Worm (Caenorhabditis elegans): ENCODE data around the gene C06E2.9.
A peak's percentile ranks its signal among the peaks of the same experiment; 100 is the strongest.

- TF ChIP-seq flt-1 (GFP tag; IDR thresholded peaks at IDR 0.05) (peak; percentile 42; the same call in 1 of the 2 replicates), hmg-4 (GFP tag; optimal IDR thresholded peaks at IDR 0.05) (peak; percentile 58), ama-1 (optimal IDR thresholded peaks at IDR 0.05) (no peak), hnd-1 (tag; optimal IDR thresholded peaks at IDR 0.05) (no peak), sea-1 (GFP tag; conservative IDR thresholded peaks at IDR 0.05) (no peak), tbx-37 (GFP tag; conservative IDR thresholded peaks at IDR 0.05) (no peak), hmbx-1 (tag; optimal IDR thresholded peaks at IDR 0.05) (no peak), B0310.2 (tag; optimal IDR thresholded peaks at IDR 0.05) (no peak), tbx-11 (GFP tag; IDR thresholded peaks at IDR 0.05) (no peak)
These were observed 50.0 kb downstream of the C06E2.9 start, which contains the start of gene cyn-8 for ce11 chrX:8911077-8911476.

Measured in whole organism, early embryonic.